Fruit fly (Drosophila melanogaster) whole organism, embryonic: ENCODE measurements around the gene Cdc14.

ENCODE experiments used
- CG10321 ChIP-seq: fragments of 200-800 bp; sonication (Bioruptor generic); IDR thresholded peaks from 2 replicates; pipeline ENCODE4 v1.3.6; 2022; ENCODE audit warnings: missing biosample characterization, missing genetic modification characterization
- CG10431 ChIP-seq: fragments of 200-800 bp; sonication (Bioruptor generic); optimal IDR thresholded peaks from 3 replicates; lab custom pipeline; 2018; ENCODE audit warnings: missing biosample characterization, mild to moderate bottlenecking, missing genetic modification characterization
- CG11696 ChIP-seq: fragments of 200-800 bp; sonication (Bioruptor generic); IDR thresholded peaks from 2 replicates; pipeline ENCODE4 v1.3.6; 2022; ENCODE audit warnings: missing biosample characterization, missing genetic modification characterization
- CG11723 ChIP-seq: fragments of 200-800 bp; sonication (Bioruptor generic); optimal IDR thresholded peaks from 2 replicates; lab custom pipeline; 2017; ENCODE audit warnings: missing biosample characterization, mild to moderate bottlenecking, missing genetic modification characterization
- CG12155 ChIP-seq: fragments of 200-800 bp; sonication (Bioruptor generic); optimal IDR thresholded peaks from 3 replicates; lab custom pipeline; 2016; ENCODE audit warnings: missing biosample characterization, missing genetic modification characterization
- CG13287 ChIP-seq: fragments of 200-800 bp; sonication (Bioruptor generic); IDR thresholded peaks from 2 replicates; pipeline ENCODE4 v1.3.6; 2022; ENCODE audit warnings: missing biosample characterization, missing genetic modification characterization; ENCODE audit not compliant: partially characterized antibody
- CG14441 ChIP-seq: fragments of 200-800 bp; sonication (Bioruptor generic); IDR thresholded peaks from 2 replicates; pipeline ENCODE4 v1.3.6; 2022; ENCODE audit warnings: missing biosample characterization, missing genetic modification characterization
- CG15479 ChIP-seq: fragments of 200-800 bp; sonication (Bioruptor generic); optimal IDR thresholded peaks from 3 replicates; lab custom pipeline; 2019; ENCODE audit warnings: missing biosample characterization, mild to moderate bottlenecking, missing genetic modification characterization, moderate library complexity
- CG15696 ChIP-seq: fragments of 200-800 bp; sonication (Bioruptor generic); optimal IDR thresholded peaks from 2 replicates; lab custom pipeline; 2019; ENCODE audit warnings: missing biosample characterization, mild to moderate bottlenecking, missing genetic modification characterization, moderate library complexity
- CG17912 ChIP-seq: fragments of 200-800 bp; sonication (Bioruptor generic); optimal IDR thresholded peaks from 2 replicates; lab custom pipeline; 2018; ENCODE audit warnings: missing biosample characterization, mild to moderate bottlenecking, missing genetic modification characterization
- CG3065 ChIP-seq: fragments of 200-800 bp; sonication (Bioruptor generic); optimal IDR thresholded peaks from 2 replicates; lab custom pipeline; 2016; ENCODE audit warnings: missing biosample characterization, missing genetic modification characterization
- CG31365 ChIP-seq: fragments of 200-800 bp; sonication (Bioruptor generic); optimal IDR thresholded peaks from 2 replicates; lab custom pipeline; 2018; ENCODE audit warnings: missing biosample characterization, mild to moderate bottlenecking, missing genetic modification characterization
- CG34422 ChIP-seq: fragments of 200-800 bp; sonication (Bioruptor generic); IDR thresholded peaks from 3 replicates; pipeline ENCODE4 v1.3.6; 2022; ENCODE audit warnings: missing biosample characterization, missing genetic modification characterization
- CG4424 ChIP-seq: fragments of 200-800 bp; sonication (Bioruptor generic); optimal IDR thresholded peaks from 3 replicates; lab custom pipeline; 2016; ENCODE audit warnings: missing biosample characterization, missing genetic modification characterization
- CG4730 ChIP-seq: fragments of 200-800 bp; sonication (Bioruptor generic); IDR thresholded peaks from 2 replicates; pipeline ENCODE4 v1.3.6; 2022; ENCODE audit warnings: missing biosample characterization, missing genetic modification characterization
- CG5953 ChIP-seq: fragments of 200-800 bp; sonication (Bioruptor generic); IDR thresholded peaks from 2 replicates; pipeline ENCODE4 v1.3.6; 2022; ENCODE audit warnings: missing biosample characterization, missing genetic modification characterization
- CG6813 ChIP-seq: fragments of 200-800 bp; sonication (Bioruptor generic); optimal IDR thresholded peaks from 2 replicates; lab custom pipeline; 2017; ENCODE audit warnings: missing biosample characterization, missing genetic modification characterization, mild to moderate bottlenecking, moderate library complexity, missing genetic modification reagents
- CG7556 ChIP-seq: fragments of 200-800 bp; sonication (Bioruptor generic); optimal IDR thresholded peaks from 2 replicates; lab custom pipeline; 2017; ENCODE audit warnings: missing biosample characterization, mild to moderate bottlenecking, missing genetic modification characterization
- CG9797 ChIP-seq: fragments of 200-800 bp; sonication (Bioruptor generic); optimal IDR thresholded peaks from 3 replicates; lab custom pipeline; 2018; ENCODE audit warnings: missing biosample characterization, mild to moderate bottlenecking, missing genetic modification characterization
- CG9932 ChIP-seq: fragments of 200-800 bp; sonication (Bioruptor generic); IDR thresholded peaks from 2 replicates; pipeline ENCODE4 v1.3.6; 2022; ENCODE audit warnings: missing biosample characterization, missing genetic modification characterization
- Dad ChIP-seq: fragments of 200-800 bp; sonication (Bioruptor generic); optimal IDR thresholded peaks from 3 replicates; lab custom pipeline; 2016; ENCODE audit warnings: missing biosample characterization, missing genetic modification characterization
- Deaf1 ChIP-seq: fragments of 200-800 bp; optimal IDR thresholded peaks from 3 replicates; lab custom pipeline; 2019; ENCODE audit warnings: missing biosample characterization, mild to moderate bottlenecking, missing genetic modification characterization, moderate library complexity
- E2f1 ChIP-seq: fragments of 200-800 bp; sonication (Bioruptor generic); IDR thresholded peaks from 2 replicates; pipeline ENCODE4 v1.3.6; 2022; ENCODE audit warnings: missing biosample characterization, missing genetic modification characterization
- E2f2 ChIP-seq: fragments of 200-800 bp; sonication (Bioruptor generic); IDR thresholded peaks from 2 replicates; pipeline ENCODE4 v1.3.6; 2022; ENCODE audit warnings: missing biosample characterization, missing genetic modification characterization
- Fer2 ChIP-seq: fragments of 200-800 bp; sonication (Bioruptor generic); optimal IDR thresholded peaks from 2 replicates; lab custom pipeline; 2018; ENCODE audit warnings: missing biosample characterization, mild to moderate bottlenecking, missing genetic modification characterization, moderate library complexity
- HLH54F ChIP-seq: fragments of 200-800 bp; sonication (Bioruptor generic); optimal IDR thresholded peaks from 3 replicates; lab custom pipeline; 2016; ENCODE audit warnings: missing biosample characterization, missing genetic modification characterization
- Hmr ChIP-seq: fragments of 200-800 bp; sonication (Bioruptor generic); optimal IDR thresholded peaks from 3 replicates; lab custom pipeline; 2017; ENCODE audit warnings: mild to moderate bottlenecking, missing biosample characterization, missing genetic modification reagents, missing genetic modification characterization
- NK7.1 ChIP-seq: fragments of 200-800 bp; sonication (Bioruptor generic); optimal IDR thresholded peaks from 3 replicates; lab custom pipeline; 2016; ENCODE audit warnings: missing biosample characterization, missing genetic modification characterization
- TFAM ChIP-seq: fragments of 200-800 bp; sonication (Bioruptor generic); optimal IDR thresholded peaks from 2 replicates; lab custom pipeline; 2017; ENCODE audit warnings: missing biosample characterization, missing genetic modification characterization, inconsistent platforms
- al ChIP-seq: fragments of 200-800 bp; sonication (Bioruptor generic); IDR thresholded peaks from 2 replicates; pipeline ENCODE4 v1.3.6; 2022; ENCODE audit warnings: missing biosample characterization, missing genetic modification characterization
- bigmax ChIP-seq: fragments of 200-800 bp; sonication (Bioruptor generic); optimal IDR thresholded peaks from 2 replicates; lab custom pipeline; 2018; ENCODE audit warnings: missing biosample characterization, mild to moderate bottlenecking, missing genetic modification characterization
- cato ChIP-seq: fragments of 200-800 bp; sonication (Bioruptor generic); optimal IDR thresholded peaks from 2 replicates; lab custom pipeline; 2016; ENCODE audit warnings: missing biosample characterization, missing genetic modification characterization, borderline replicate concordance
- crp ChIP-seq, 2 experiments: fragments of 200-800 bp; sonication (Bioruptor generic); optimal IDR thresholded peaks; 2 replicates in 1 of 2; 3 replicates in 1 of 2; lab custom pipeline; 2017; ENCODE audit warnings: missing biosample characterization in 2 of 2, missing genetic modification characterization in 2 of 2, mild to moderate bottlenecking in 1 of 2, moderate library complexity in 1 of 2
- da ChIP-seq: fragments of 200-800 bp; sonication (Bioruptor generic); optimal IDR thresholded peaks from 2 replicates; lab custom pipeline; 2016; ENCODE audit warnings: missing biosample characterization, missing genetic modification characterization
- esg ChIP-seq: fragments of 200-800 bp; sonication (Bioruptor generic); conservative IDR thresholded peaks from 2 replicates; pipeline ENCODE4 v1.3.6; 2022; ENCODE audit warnings: missing biosample characterization, missing genetic modification characterization
- fru ChIP-seq: fragments of >200 bp; optimal IDR thresholded peaks from 2 replicates; lab custom pipeline; 2017
- jing ChIP-seq: fragments of 200-800 bp; sonication (Bioruptor generic); optimal IDR thresholded peaks from 2 replicates; lab custom pipeline; 2018; ENCODE audit warnings: missing biosample characterization, mild to moderate bottlenecking, missing genetic modification characterization
- lab ChIP-seq: fragments of 200-800 bp; sonication (Bioruptor generic); optimal IDR thresholded peaks from 3 replicates; lab custom pipeline; 2017; ENCODE audit warnings: missing biosample characterization, missing genetic modification characterization, mild to moderate bottlenecking, moderate library complexity, missing genetic modification reagents
- pnt ChIP-seq: fragments of 200-800 bp; sonication (Bioruptor generic); optimal IDR thresholded peaks from 3 replicates; lab custom pipeline; 2016; ENCODE audit warnings: missing biosample characterization, missing genetic modification characterization
- tgo ChIP-seq: fragments of 200-800 bp; sonication (Bioruptor generic); IDR thresholded peaks from 3 replicates; pipeline ENCODE4 v1.3.6; 2022; ENCODE audit warnings: missing biosample characterization, missing genetic modification characterization
- ttk ChIP-seq: fragments of 200-800 bp; sonication (Bioruptor generic); IDR thresholded peaks from 2 replicates; pipeline ENCODE4 v2.1.2; 2022; ENCODE audit warnings: missing biosample characterization, missing genetic modification characterization
- tup ChIP-seq: fragments of 200-800 bp; sonication (Bioruptor generic); optimal IDR thresholded peaks from 2 replicates; lab custom pipeline; 2016; ENCODE audit warnings: missing biosample characterization, mild to moderate bottlenecking, missing genetic modification characterization, moderate library complexity
- usp ChIP-seq: fragments of >200 bp; optimal IDR thresholded peaks from 2 replicates; lab custom pipeline; 2017; ENCODE audit warnings: missing biosample characterization, missing genetic modification characterization
- vfl ChIP-seq: fragments of 200-800 bp; sonication (Bioruptor generic); optimal IDR thresholded peaks from 2 replicates; lab custom pipeline; 2016; ENCODE audit warnings: missing biosample characterization, missing genetic modification characterization
- zfh1 ChIP-seq: fragments of 200-800 bp; sonication (Bioruptor generic); IDR thresholded peaks from 3 replicates; pipeline ENCODE4 v1.3.6; 2022; ENCODE audit warnings: missing biosample characterization, missing genetic modification characterization

The Cdc14 gene

dm6 chr2L:7790448-7791355 lies 19.8 kb downstream of the Cdc14 start, which contains the start of gene CG7149 (continued):
- TF ChIP-seq CG12155 (GFP tag; lab: Kevin White, UChicago), result no peak
- no peak for TF ChIP-seq CG9797
- TF ChIP-seq esg, result no peak
- TF ChIP-seq CG15696 (tag; lab: Kevin White, UChicago), result no peak
- no peak for TF ChIP-seq al (GFP tag; lab: Robert Waterston, UW)
- no peak for TF ChIP-seq cato
- no peak for TF ChIP-seq CG15479 (GFP tag; lab: Kevin White, UChicago)
- TF ChIP-seq CG6813 (GFP tag; lab: Kevin White, UChicago), result no peak
- no peak for TF ChIP-seq vfl (GFP tag; lab: Kevin White, UChicago)
- no peak for TF ChIP-seq E2f1 (GFP tag; lab: Robert Waterston, UW)
- TF ChIP-seq Hmr (GFP tag; lab: Kevin White, UChicago), result peak; percentile 30
- peak; percentile 88 for TF ChIP-seq Deaf1 (tag; lab: Kevin White, UChicago)
- TF ChIP-seq CG31365 (tag; lab: Kevin White, UChicago), result no peak
- TF ChIP-seq CG7556 (GFP tag; lab: Kevin White, UChicago), result peak; percentile 33
- TF ChIP-seq Dad (GFP tag; lab: Kevin White, UChicago), result no peak
- TF ChIP-seq CG14441 (GFP tag; lab: Robert Waterston, UW), result no peak
- no peak for TF ChIP-seq CG11696 (GFP tag; lab: Robert Waterston, UW)
- no peak for TF ChIP-seq CG10321 (GFP tag; lab: Robert Waterston, UW)
- TF ChIP-seq CG9932 (GFP tag; lab: Robert Waterston, UW), result peak; percentile 19; the same call in 1 of the 2 replicates
- TF ChIP-seq crp (GFP tag; optimal IDR thresholded peaks at IDR 0.05; lab: Kevin White, UChicago), result no peak
- TF ChIP-seq tgo (GFP tag; lab: Robert Waterston, UW), result peak; percentile 13; the same call in 1 of the 3 replicates
- TF ChIP-seq CG34422 (GFP tag; lab: Robert Waterston, UW), result peak; percentile 56; the same call in 2 of the 3 replicates
- TF ChIP-seq da, result no peak
- no peak for TF ChIP-seq CG5953 (GFP tag; lab: Robert Waterston, UW)
- no peak for TF ChIP-seq CG17912 (GFP tag; lab: Kevin White, UChicago)
- 0 out of 3 replicates have a peak, but pooled peaks have one; percentile 16 for TF ChIP-seq zfh1 (GFP tag; lab: Robert Waterston, UW)
- TF ChIP-seq TFAM (GFP tag; lab: Kevin White, UChicago), result no peak
- TF ChIP-seq Fer2 (tag; lab: Kevin White, UChicago), result no peak
- no peak for TF ChIP-seq CG11723 (GFP tag; lab: Kevin White, UChicago)
- TF ChIP-seq CG10431 (GFP tag; lab: Kevin White, UChicago), result no peak
- TF ChIP-seq pnt (GFP tag; lab: Kevin White, UChicago), result no peak
- TF ChIP-seq bigmax, result no peak
- TF ChIP-seq CG4424 (GFP tag; lab: Kevin White, UChicago), result peak; percentile 5
- TF ChIP-seq CG13287 (GFP tag; lab: Robert Waterston, UW), result no peak; the same call in 1 of the 2 replicates
- no peak for TF ChIP-seq fru (lab: Kevin White, UChicago)
- no peak for TF ChIP-seq usp (GFP tag; lab: Kevin White, UChicago)
- no peak for TF ChIP-seq ttk
- no peak for TF ChIP-seq jing (GFP tag; lab: Kevin White, UChicago)
- TF ChIP-seq NK7.1 (GFP tag; lab: Kevin White, UChicago), result no peak
- TF ChIP-seq E2f2 (GFP tag; lab: Robert Waterston, UW), result no peak
- TF ChIP-seq CG4730 (GFP tag; lab: Robert Waterston, UW), result no peak
- peak; percentile 5 for TF ChIP-seq HLH54F (GFP tag; lab: Kevin White, UChicago)
- TF ChIP-seq CG3065 (GFP tag; lab: Kevin White, UChicago), result no peak
- no peak for TF ChIP-seq tup
- TF ChIP-seq lab (GFP tag; lab: Kevin White, UChicago), result peak; percentile 46
- TF ChIP-seq, all 482 proteins: peak for 88
